Worm (Caenorhabditis elegans) whole organism, midembryonic: ENCODE data around the gene T12D8.10.

Experiments used
- T22C8.4 ChIP-seq: fragments of 200-800 bp; sonication (Bioruptor generic); IDR thresholded peaks from 2 replicates; pipeline ENCODE4 v1.3.6; 2022; ENCODE audit warnings: missing genetic modification characterization, missing compliant biosample characterization
- cog-1 ChIP-seq: sonication (generic microtip); optimal IDR thresholded peaks from 2 replicates; lab custom pipeline; 2016; ENCODE audit warnings: missing genetic modification characterization, missing compliant biosample characterization
- flt-1 ChIP-seq: fragments of 200-800 bp; sonication (Bioruptor generic); IDR thresholded peaks from 2 replicates; pipeline ENCODE4 v1.3.6; 2022; ENCODE audit warnings: missing genetic modification characterization, missing compliant biosample characterization
- klf-2 ChIP-seq: fragments of 200-800 bp; sonication (Bioruptor generic); conservative IDR thresholded peaks from 2 replicates; pipeline ENCODE4 v1.3.6; 2022; ENCODE audit warnings: missing genetic modification reagents, missing genetic modification characterization, missing compliant biosample characterization
- med-1 ChIP-seq: sonication (generic microtip); optimal IDR thresholded peaks from 2 replicates; lab custom pipeline; 2017; ENCODE audit warnings: missing genetic modification characterization, mild to moderate bottlenecking, missing compliant biosample characterization, antibody characterized with exemption, missing genetic modification reagents; ENCODE audit not compliant: insufficient read depth
- ref-1 ChIP-seq: fragments of 200-800 bp; sonication (Bioruptor generic); conservative IDR thresholded peaks from 2 replicates; pipeline ENCODE4 v1.3.6; 2022; ENCODE audit warnings: missing genetic modification reagents, missing genetic modification characterization, missing compliant biosample characterization
- tab-1 ChIP-seq: fragments of 200-800 bp; sonication (Bioruptor generic); IDR thresholded peaks from 2 replicates; pipeline ENCODE4 v1.3.6; 2022; ENCODE audit warnings: missing genetic modification characterization, missing compliant biosample characterization
- ztf-23 ChIP-seq: fragments of 200-800 bp; sonication (Bioruptor generic); IDR thresholded peaks from 2 replicates; pipeline ENCODE4 v1.3.6; 2022; ENCODE audit warnings: missing genetic modification reagents, missing genetic modification characterization, missing compliant biosample characterization
- ztf-29 ChIP-seq: fragments of 200-800 bp; sonication (Bioruptor generic); IDR thresholded peaks from 2 replicates; pipeline ENCODE4 v1.3.6; 2022; ENCODE audit warnings: missing genetic modification reagents, missing genetic modification characterization, missing compliant biosample characterization

The T12D8.10 gene

DNA sequence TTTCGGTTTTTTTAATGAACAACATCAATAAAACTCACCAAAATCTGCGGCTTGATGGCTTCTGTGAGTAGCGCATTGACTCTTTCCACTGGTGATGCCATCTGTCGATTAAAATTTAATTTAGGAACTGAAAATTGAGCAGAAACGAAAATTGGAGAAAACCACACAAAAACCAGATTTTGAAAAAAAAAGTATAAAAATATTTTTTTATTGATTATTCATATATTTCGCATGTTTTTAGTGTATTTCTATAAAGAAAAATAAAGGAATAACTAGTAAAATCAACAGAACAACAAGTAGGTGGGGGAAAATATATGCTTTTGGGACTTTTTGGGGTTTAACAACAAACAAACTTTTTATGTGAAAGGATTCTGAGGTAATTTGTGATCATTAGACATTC, at the start of gene T12D8.10:
T12D8.10 (minus strand) TSS at position 101 of the 400 bp plus-strand sequence.
- no peak for TF ChIP-seq klf-2 (GFP tag; lab: Robert Waterston, UW)
- no peak for TF ChIP-seq med-1 (GFP tag; lab: Kevin White, UChicago)
- TF ChIP-seq T22C8.4 (GFP tag; lab: Robert Waterston, UW) = no peak
- TF ChIP-seq ztf-23 = no peak
- TF ChIP-seq cog-1 (tag; lab: Kevin White, UChicago) = no peak
- no peak for TF ChIP-seq ztf-29 (GFP tag; lab: Robert Waterston, UW)
- TF ChIP-seq ref-1 (GFP tag; lab: Robert Waterston, UW) = no peak
- TF ChIP-seq flt-1 (GFP tag; lab: Robert Waterston, UW) = no peak
- TF ChIP-seq tab-1 (GFP tag; lab: Robert Waterston, UW) = no peak

DNA sequence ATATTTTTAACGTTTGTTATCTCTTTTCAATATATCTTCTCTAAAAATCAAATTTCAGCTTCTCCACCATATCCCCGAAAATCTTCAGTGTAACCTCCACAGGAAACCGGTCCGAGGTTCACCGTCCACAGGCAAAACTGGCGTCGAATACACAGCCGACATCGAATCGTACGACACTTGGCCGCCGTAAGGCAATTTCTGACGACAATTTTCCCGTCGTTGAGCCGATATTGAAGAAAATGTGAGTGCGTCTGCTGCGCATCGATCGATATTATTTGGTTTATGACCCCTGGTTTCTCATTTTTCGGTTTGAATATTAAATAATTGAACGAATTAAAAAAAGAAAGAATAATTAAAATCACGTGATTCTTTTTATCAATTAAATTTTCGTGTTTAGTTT, 45.1 kb upstream of the T12D8.10 start, which contains the start of gene cul-2:
cul-2 (plus strand) TSS at position 59 of the 400 bp plus-strand sequence.
- TF ChIP-seq ztf-29 (GFP tag; lab: Robert Waterston, UW) = no peak

DNA sequence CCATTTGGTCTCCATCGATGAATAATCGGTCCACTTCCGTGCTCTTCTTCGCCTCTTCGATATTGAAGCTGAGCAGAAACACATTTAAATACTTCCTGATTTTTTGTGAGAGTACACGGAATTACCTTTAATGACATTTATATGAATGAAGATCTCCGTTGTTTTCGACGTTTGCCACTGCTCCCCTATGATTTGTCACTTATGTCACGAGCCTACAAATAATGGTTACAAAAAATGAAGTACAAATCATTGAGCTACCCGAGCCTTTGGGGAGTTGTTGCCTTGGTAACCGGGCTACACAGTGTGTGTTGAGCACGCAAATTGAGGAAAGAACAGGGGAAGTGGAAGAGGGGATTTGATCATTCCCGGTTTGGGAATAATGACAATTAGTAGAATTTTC, 44.2 kb upstream of the T12D8.10 start, which contains the start of gene dyf-2:
dyf-2 (minus strand) TSS at position 137 of the 400 bp plus-strand sequence.
- TF ChIP-seq T22C8.4 (GFP tag; lab: Robert Waterston, UW) (no peak), ztf-29 (GFP tag; lab: Robert Waterston, UW) (no peak), cog-1 (tag; lab: Kevin White, UChicago) (no peak), flt-1 (GFP tag; lab: Robert Waterston, UW) (no peak), tab-1 (GFP tag; lab: Robert Waterston, UW) (no peak), klf-2 (GFP tag; lab: Robert Waterston, UW) (no peak), med-1 (GFP tag; lab: Kevin White, UChicago) (no peak), ref-1 (GFP tag; lab: Robert Waterston, UW) (no peak), ztf-23 (no peak)

DNA sequence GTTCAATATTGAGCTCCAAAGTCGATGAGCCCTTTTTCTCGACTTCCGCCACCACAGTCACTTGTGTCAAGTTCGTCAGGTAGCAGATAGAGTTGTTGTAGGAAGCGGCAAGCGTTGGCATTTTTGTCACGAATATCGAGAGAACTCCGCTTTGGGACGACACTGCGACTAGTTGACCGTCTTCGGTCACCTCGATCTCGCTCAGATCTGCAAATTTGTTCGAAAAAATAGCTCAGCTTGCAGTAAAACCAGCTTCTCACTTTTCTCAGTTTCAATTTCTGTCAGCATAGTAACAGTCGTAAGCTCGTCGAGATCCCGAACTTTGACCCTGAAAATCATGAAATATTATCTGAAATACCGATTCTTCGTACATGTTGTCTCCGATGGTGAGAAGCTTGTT, 42.1 kb upstream of the T12D8.10 start:
- TF ChIP-seq T22C8.4 (GFP tag; lab: Robert Waterston, UW) = no peak

DNA sequence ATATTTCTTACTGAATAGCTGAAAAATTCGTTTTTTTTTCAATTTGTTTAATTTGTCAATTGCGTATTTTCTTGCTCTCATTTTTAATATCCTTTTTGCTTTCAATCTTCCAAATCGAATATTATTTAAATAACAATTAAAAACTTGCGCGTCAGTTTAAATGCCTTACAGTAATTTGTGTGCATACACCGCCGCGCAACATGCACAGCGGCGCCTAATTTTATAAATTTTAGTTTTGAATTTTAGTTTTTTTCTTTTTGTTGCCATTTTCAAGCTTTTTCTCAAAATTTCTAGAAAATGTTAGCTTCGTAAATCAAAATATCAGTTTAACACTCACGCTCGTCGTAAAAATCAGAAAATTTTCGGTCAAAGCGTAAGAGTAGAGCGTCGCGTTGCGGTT, 41.1 kb upstream of the T12D8.10 start:
- no peak for TF ChIP-seq med-1 (GFP tag; lab: Kevin White, UChicago)
- TF ChIP-seq flt-1 (GFP tag; lab: Robert Waterston, UW) = no peak
- no peak for TF ChIP-seq ref-1 (GFP tag; lab: Robert Waterston, UW)
- no peak for TF ChIP-seq T22C8.4 (GFP tag; lab: Robert Waterston, UW)
- no peak for TF ChIP-seq ztf-29 (GFP tag; lab: Robert Waterston, UW)
- no peak for TF ChIP-seq ztf-23
- no peak for TF ChIP-seq klf-2 (GFP tag; lab: Robert Waterston, UW)
- TF ChIP-seq tab-1 (GFP tag; lab: Robert Waterston, UW) = no peak
- TF ChIP-seq cog-1 (tag; lab: Kevin White, UChicago) = no peak

DNA sequence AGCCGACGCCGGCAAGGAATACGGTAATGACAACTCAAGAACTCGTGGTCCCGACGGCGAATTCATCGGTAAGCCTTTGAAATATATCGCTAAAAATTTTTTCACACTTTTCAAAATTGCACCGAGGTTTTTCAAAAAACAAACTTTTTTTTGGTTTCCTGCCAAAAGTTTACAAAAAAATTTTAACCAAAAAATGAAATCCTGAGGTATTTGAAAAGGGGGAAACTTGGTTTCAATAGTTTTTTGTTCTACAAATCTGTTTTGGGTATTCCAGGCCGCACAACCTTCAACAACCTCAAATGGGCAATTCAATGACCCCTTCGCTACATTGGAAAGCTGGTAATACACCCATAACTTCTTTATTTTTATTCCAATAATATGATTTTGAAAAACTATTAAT, 39.9 kb upstream of the T12D8.10 start:
- TF ChIP-seq med-1 (GFP tag; lab: Kevin White, UChicago) (no peak), cog-1 (tag; lab: Kevin White, UChicago) (no peak), flt-1 (GFP tag; lab: Robert Waterston, UW) (no peak), tab-1 (GFP tag; lab: Robert Waterston, UW) (no peak), ztf-23 (no peak), klf-2 (GFP tag; lab: Robert Waterston, UW) (no peak), ref-1 (GFP tag; lab: Robert Waterston, UW) (no peak)

DNA sequence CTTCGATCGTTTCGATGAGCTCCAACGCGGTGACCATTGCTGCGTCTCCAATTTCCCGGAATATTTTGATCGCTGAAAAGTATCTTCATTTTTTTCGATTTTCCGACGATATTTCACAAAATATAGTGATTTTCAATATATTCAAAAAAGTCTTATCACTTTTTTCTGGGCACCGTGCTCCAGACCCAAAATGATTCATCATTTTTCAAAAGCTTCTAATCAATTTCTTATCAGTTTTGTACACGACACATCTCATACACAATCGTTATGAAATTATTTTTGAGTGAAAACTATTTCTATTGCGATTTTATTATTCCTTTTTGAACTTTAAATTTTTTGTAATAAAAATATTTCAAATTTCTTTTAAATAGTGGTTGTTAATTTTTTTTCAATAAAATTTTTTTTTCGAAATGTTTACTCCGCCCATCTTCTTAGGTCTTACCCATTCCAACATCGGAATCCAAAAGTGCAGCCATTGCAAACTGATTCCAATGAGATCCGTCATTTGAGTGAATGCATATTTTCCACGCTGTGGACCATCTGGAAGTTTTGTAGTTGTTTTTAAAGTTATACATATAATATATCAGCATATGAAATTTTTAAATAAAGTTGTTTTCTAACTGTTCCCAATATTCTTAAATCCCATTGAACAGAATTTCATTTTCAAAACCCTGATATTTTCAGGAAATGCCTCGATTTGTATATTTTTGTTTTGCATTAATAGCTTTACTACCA, 36.8 kb upstream of the T12D8.10 start, which contains the start of gene sid-2:
sid-2 (plus strand) TSS at position 685 of the 735 bp plus-strand sequence.
- TF ChIP-seq T22C8.4 (GFP tag; lab: Robert Waterston, UW) = no peak
- no peak for TF ChIP-seq ref-1 (GFP tag; lab: Robert Waterston, UW)

DNA sequence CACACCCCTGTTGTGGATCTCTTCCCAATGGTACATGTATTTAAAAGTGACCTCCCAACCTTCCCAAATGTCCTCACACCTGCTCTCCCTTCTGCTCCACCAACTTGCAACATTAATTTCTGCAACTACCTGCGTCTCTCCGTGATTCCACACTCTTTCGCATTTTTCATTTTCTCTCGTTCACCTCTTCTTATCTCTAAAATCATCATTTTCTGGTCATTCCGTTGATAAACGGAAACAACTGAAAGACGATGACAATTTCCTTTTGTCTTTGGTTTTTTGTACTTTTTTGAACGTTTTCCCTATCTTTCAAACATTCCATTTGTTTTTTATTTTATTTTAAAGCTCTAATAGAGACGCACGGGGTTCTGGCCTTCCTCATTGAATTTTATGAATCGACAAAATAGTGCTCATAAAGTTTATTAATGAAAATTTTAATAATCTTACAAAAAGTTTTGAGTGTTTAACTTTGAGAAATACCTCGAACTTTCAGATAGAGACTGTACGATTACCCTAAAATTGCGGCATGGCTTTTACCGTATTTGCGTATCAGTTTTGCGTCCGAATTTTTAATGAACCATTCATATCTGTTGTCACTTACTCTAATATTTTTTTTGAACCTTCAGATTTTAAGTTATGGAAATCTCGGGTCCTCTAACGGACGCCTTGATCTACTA, 30.7 kb upstream of the T12D8.10 start, which contains the start of gene aqp-11:
aqp-11 (plus strand) TSS at position 627 of the 677 bp plus-strand sequence.
- TF ChIP-seq flt-1 (GFP tag; lab: Robert Waterston, UW) = no peak
- TF ChIP-seq klf-2 (GFP tag; lab: Robert Waterston, UW) = no peak
- TF ChIP-seq ztf-23 = no peak

DNA sequence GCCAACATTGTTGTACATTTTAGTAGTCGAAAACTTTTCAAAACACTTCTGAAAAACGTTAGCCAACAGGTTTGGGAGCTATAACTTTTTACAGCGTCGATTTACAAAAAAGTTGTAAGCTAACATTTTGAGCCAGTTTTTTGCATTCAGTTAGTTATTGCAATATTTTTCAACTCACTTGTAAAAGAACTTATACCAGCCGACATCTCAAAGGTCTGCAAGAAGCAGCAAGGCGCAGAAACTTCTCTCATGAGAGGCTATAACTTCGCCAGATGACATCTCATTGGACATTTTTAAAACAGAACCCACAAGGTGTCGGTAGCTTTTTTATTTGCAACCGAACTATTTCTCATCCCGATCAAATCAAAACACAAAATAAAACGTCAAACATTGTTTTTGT, 27.4 kb upstream of the T12D8.10 start:
- TF ChIP-seq cog-1 (tag; lab: Kevin White, UChicago) = no peak
- no peak for TF ChIP-seq ztf-29 (GFP tag; lab: Robert Waterston, UW)
- TF ChIP-seq ztf-23 = no peak
- no peak for TF ChIP-seq med-1 (GFP tag; lab: Kevin White, UChicago)
- TF ChIP-seq flt-1 (GFP tag; lab: Robert Waterston, UW) = no peak
- TF ChIP-seq T22C8.4 (GFP tag; lab: Robert Waterston, UW) = no peak
- no peak for TF ChIP-seq tab-1 (GFP tag; lab: Robert Waterston, UW)
- no peak for TF ChIP-seq klf-2 (GFP tag; lab: Robert Waterston, UW)
- no peak for TF ChIP-seq ref-1 (GFP tag; lab: Robert Waterston, UW)

DNA sequence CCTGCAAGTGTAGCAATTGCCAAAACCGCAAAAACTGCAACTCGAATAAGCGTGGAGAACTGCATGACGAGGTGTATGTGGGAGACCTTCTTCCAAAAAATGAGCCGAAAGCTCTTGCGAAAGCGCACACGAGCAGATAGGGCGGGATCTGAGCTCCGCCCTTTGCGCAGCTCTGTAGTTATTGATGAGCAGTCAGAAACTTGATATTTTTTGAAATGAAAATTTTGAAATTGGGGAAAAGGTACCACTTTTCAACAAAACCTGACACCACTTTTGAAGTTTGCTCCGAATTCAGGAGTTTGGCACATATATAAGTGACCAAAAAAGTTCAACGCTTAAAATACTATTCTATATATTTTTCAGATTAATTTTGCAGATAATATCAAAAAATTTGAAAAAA, 25.6 kb upstream of the T12D8.10 start, which contains the start of gene flp-15:
flp-15 (minus strand) TSS at position 101 of the 400 bp plus-strand sequence.
- TF ChIP-seq med-1 (GFP tag; lab: Kevin White, UChicago) (no peak), ztf-23 (no peak), flt-1 (GFP tag; lab: Robert Waterston, UW) (no peak), T22C8.4 (GFP tag; lab: Robert Waterston, UW) (no peak), ztf-29 (GFP tag; lab: Robert Waterston, UW) (no peak), klf-2 (GFP tag; lab: Robert Waterston, UW) (no peak), cog-1 (tag; lab: Kevin White, UChicago) (no peak), ref-1 (GFP tag; lab: Robert Waterston, UW) (no peak), tab-1 (GFP tag; lab: Robert Waterston, UW) (no peak)
